Fruit fly (Drosophila melanogaster) whole organism, prepupa: Measurements from ENCODE around the gene CG9330.

Source experiments
- CG3032 ChIP-seq: fragments of 200-800 bp; optimal IDR thresholded peaks from 2 replicates; lab custom pipeline; 2019; ENCODE audit warnings: missing biosample characterization, mild to moderate bottlenecking, missing genetic modification characterization, moderate library complexity
- CG6854 ChIP-seq: fragments of 200-800 bp; sonication (Bioruptor generic); optimal IDR thresholded peaks from 2 replicates; lab custom pipeline; 2017; ENCODE audit warnings: missing biosample characterization, mild to moderate bottlenecking, missing genetic modification characterization
- CG8119 ChIP-seq: fragments of 200-800 bp; sonication (Bioruptor generic); IDR thresholded peaks from 3 replicates; pipeline ENCODE4 v1.3.6; 2022; ENCODE audit warnings: missing biosample characterization, missing genetic modification characterization
- Ets96B ChIP-seq: fragments of 200-800 bp; optimal IDR thresholded peaks from 2 replicates; lab custom pipeline; 2019; ENCODE audit warnings: missing biosample characterization, mild to moderate bottlenecking, missing genetic modification characterization, moderate library complexity
- Hr39 ChIP-seq: fragments of 200-800 bp; sonication (Bioruptor generic); optimal IDR thresholded peaks from 2 replicates; lab custom pipeline; 2016; ENCODE audit warnings: missing biosample characterization, missing genetic modification characterization
- Met ChIP-seq: fragments of 200-800 bp; sonication (Bioruptor generic); optimal IDR thresholded peaks from 3 replicates; lab custom pipeline; 2016; ENCODE audit warnings: missing biosample characterization, missing genetic modification characterization

DNA sequence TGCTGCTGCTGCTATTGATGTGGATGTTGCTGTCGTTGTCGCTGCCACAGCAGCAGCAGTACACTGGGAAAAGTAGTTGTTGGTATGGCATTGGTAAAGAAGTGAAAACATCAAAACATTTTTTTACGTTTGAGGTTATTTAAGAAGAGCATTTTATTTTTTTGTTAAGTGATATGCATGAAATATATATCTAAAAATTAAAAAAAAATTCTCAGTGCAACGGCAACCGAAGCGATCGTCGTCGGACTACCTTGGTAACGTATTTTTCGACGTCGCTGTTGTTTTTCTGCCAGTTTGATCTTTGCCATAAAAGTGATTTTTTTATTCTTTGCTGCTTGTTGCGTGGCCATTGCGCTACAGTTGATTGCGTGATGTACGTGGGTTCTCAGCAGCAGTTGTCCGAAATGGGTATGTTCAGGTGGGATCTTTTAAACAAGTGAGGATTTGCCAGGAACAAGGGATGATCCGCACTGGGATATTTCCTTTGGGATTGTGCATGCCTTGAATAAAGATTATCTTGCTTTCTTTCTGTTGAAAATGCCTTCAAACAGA lies 25.3 kb upstream of the CG9330 start:
- TF ChIP-seq Ets96B (peak; percentile 98), CG3032 (peak; percentile 99), Met (GFP tag; lab: Kevin White, UChicago) (peak; percentile 99), CG6854 (GFP tag; lab: Kevin White, UChicago) (peak; percentile 98), CG8119 (peak; percentile 99), Hr39 (GFP tag; lab: Kevin White, UChicago) (peak; percentile 98)
